Worm (Caenorhabditis elegans) whole organism, L4/young adult: ENCODE measurements around the gene R11H6.2.

Source experiments
- dao-5 ChIP-seq: sonication (generic microtip); optimal IDR thresholded peaks from 2 replicates; lab custom pipeline; 2016; ENCODE audit warnings: missing genotype, missing genetic modification characterization, moderate library complexity, missing compliant biosample characterization
- him-1 ChIP-seq: sonication (generic microtip); optimal IDR thresholded peaks from 2 replicates; lab custom pipeline; 2016; ENCODE audit warnings: missing genotype, missing genetic modification reagents, missing genetic modification characterization, missing compliant biosample characterization

DNA sequence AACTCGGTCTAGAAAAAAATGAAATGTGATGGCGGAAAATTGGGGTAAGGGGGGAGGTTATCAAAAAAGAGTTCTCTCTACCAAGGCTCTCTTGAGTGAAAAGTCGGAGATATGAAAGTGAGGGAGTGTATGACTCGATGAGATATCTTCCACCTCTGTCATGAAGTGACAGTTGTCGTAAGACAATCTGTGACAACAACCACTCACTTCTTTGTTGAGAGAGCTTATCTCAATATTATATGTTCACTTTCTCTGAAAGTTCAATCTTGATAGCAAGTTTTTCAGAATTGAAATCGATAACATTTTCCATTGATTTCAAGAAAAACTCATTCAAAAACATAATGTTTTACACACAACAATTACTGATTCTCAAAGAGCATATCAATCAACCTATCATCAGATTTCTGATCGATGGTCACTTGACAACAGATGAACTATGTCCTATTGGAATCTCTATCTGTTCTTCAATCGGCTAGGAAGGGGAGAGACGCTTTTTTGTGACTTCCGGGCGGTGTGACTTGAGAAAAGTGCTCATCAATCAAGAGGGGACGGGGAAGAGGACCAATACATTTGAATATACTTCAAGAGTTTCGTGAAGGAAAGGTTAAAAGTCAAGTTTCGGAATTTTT lies 20.9 kb upstream of the R11H6.2 start:
- no peak for TF ChIP-seq him-1 (tag; lab: Kevin White, UChicago)
- TF ChIP-seq dao-5 (tag; lab: Kevin White, UChicago): no peak
